Fruit fly (Drosophila melanogaster): Measurements from ENCODE around the gene Tk.

Tk gene

dm6 chr3R:11967262-11968029, 37.8 kb downstream of the Tk start, which contains the start of the genes CG12213 and GC1 (continued):
- no peak for TF ChIP-seq Fer1 (GFP tag; optimal IDR thresholded peaks at IDR 0.05)
- no peak for TF ChIP-seq Oaz (GFP tag; IDR thresholded peaks at IDR 0.05)
- TF ChIP-seq CG12391 (tag; optimal IDR thresholded peaks at IDR 0.05): peak; percentile 70
- TF ChIP-seq Scr (GFP tag; IDR thresholded peaks at IDR 0.05; ENCODE audit: partially characterized antibody): peak; percentile 99
- peak; percentile 97 for TF ChIP-seq CG2129 (GFP tag; IDR thresholded peaks at IDR 0.05; ENCODE audit: partially characterized antibody)
- no peak for TF ChIP-seq CG8765 (GFP tag; IDR thresholded peaks at IDR 0.05)
- TF ChIP-seq CG11504 (tag; optimal IDR thresholded peaks at IDR 0.05): peak; percentile 56
- peak in 1 of 2 experiments; percentile 48 for TF ChIP-seq crp (GFP tag; optimal IDR thresholded peaks at IDR 0.05)
- TF ChIP-seq slou (GFP tag; optimal IDR thresholded peaks at IDR 0.05): no peak
- TF ChIP-seq inv (GFP tag; IDR thresholded peaks at IDR 0.05; ENCODE audit: partially characterized antibody): peak; percentile 99
- no peak for TF ChIP-seq H2.0 (GFP tag; IDR thresholded peaks at IDR 0.05)
- peak; percentile 59 for TF ChIP-seq CG30020 (tag; optimal IDR thresholded peaks at IDR 0.05)
- TF ChIP-seq CG3838 (GFP tag; optimal IDR thresholded peaks at IDR 0.05): no peak
- peak; percentile 84 for TF ChIP-seq CG8924 (tag; optimal IDR thresholded peaks at IDR 0.05)
- no peak for TF ChIP-seq CG10543 (GFP tag; optimal IDR thresholded peaks at IDR 0.05)
- TF ChIP-seq Rx (GFP tag; IDR thresholded peaks at IDR 0.05): no peak
- peak; percentile 40 for TF ChIP-seq CG12155 (GFP tag; optimal IDR thresholded peaks at IDR 0.05)
- peak; percentile 17 for TF ChIP-seq CG1603 (tag; optimal IDR thresholded peaks at IDR 0.05)
- no peak for TF ChIP-seq Bteb2 (GFP tag; optimal IDR thresholded peaks at IDR 0.05)
- TF ChIP-seq trem (tag; optimal IDR thresholded peaks at IDR 0.05): peak; percentile 93
- TF ChIP-seq scrt (GFP tag; optimal IDR thresholded peaks at IDR 0.05): peak; percentile 33
- peak; percentile 34 for TF ChIP-seq gsb-n (tag; optimal IDR thresholded peaks at IDR 0.05)
- peak; percentile 93 for TF ChIP-seq gfzf (GFP tag; optimal IDR thresholded peaks at IDR 0.05)
- no peak for TF ChIP-seq mirr (GFP tag; optimal IDR thresholded peaks at IDR 0.05)
- TF ChIP-seq Sin3A (optimal IDR thresholded peaks at IDR 0.05): peak; percentile 86
- no peak for TF ChIP-seq bowl (GFP tag; IDR thresholded peaks at IDR 0.05)
- no peak for TF ChIP-seq sug (tag; optimal IDR thresholded peaks at IDR 0.05)
- TF ChIP-seq twi (tag; optimal IDR thresholded peaks at IDR 0.05): peak; percentile 14
- TF ChIP-seq trh (GFP tag; optimal IDR thresholded peaks at IDR 0.05): no peak
- peak; percentile 1 for TF ChIP-seq cad (GFP tag; optimal IDR thresholded peaks at IDR 0.05)
- TF ChIP-seq Lpt (GFP tag; optimal IDR thresholded peaks at IDR 0.05): no peak
- TF ChIP-seq fd3F (GFP tag; optimal IDR thresholded peaks at IDR 0.05): no peak
- TF ChIP-seq Doc3 (GFP tag; IDR thresholded peaks at IDR 0.05; ENCODE audit: partially characterized antibody): peak; percentile 99
- no peak for TF ChIP-seq CG4730 (GFP tag; IDR thresholded peaks at IDR 0.05)
- TF ChIP-seq Aef1 (GFP tag; IDR thresholded peaks at IDR 0.05): no peak
- no peak for TF ChIP-seq hth (optimal IDR thresholded peaks at IDR 0.05)
- TF ChIP-seq pan (optimal IDR thresholded peaks at IDR 0.05): no peak
- peak in 1 of 2 experiments; percentile 28 for TF ChIP-seq pan (GFP tag; optimal IDR thresholded peaks at IDR 0.05 in 1 of 2, IDR thresholded peaks at IDR 0.05 in 1 of 2)
- no peak for TF ChIP-seq ro (GFP tag; IDR thresholded peaks at IDR 0.05)
- TF ChIP-seq MTF-1 (GFP tag; optimal IDR thresholded peaks at IDR 0.05; ENCODE audit: borderline replicate concordance): no peak
- peak; percentile 24 for TF ChIP-seq tin (GFP tag; optimal IDR thresholded peaks at IDR 0.05)
- TF ChIP-seq NfI (GFP tag; optimal IDR thresholded peaks at IDR 0.05): peak; percentile 18
- peak; percentile 98 for TF ChIP-seq Bgb (GFP tag; IDR thresholded peaks at IDR 0.05; ENCODE audit: partially characterized antibody)
- TF ChIP-seq CG17829 (tag; optimal IDR thresholded peaks at IDR 0.05): peak; percentile 65
- TF ChIP-seq salm (tag; optimal IDR thresholded peaks at IDR 0.05): no peak
- no peak for TF ChIP-seq CG14441 (GFP tag; IDR thresholded peaks at IDR 0.05)
- TF ChIP-seq CG43689 (GFP tag; IDR thresholded peaks at IDR 0.05): no peak
- no peak for TF ChIP-seq Lim3 (GFP tag; IDR thresholded peaks at IDR 0.05)
- no peak for TF ChIP-seq CG1233 (GFP tag; optimal IDR thresholded peaks at IDR 0.05)
- no peak for TF ChIP-seq caup (GFP tag; optimal IDR thresholded peaks at IDR 0.05; ENCODE audit: severe bottlenecking)
